Fruit fly (Drosophila melanogaster) whole organism, embryonic: ENCODE measurements around the gene syd.

ENCODE experiments used
- Antp ChIP-seq: fragments of 200-800 bp; sonication (Bioruptor generic); optimal IDR thresholded peaks from 3 replicates; lab custom pipeline; 2016; ENCODE audit warnings: missing biosample characterization, missing genetic modification characterization
- CG12942 ChIP-seq: fragments of 200-800 bp; sonication (Bioruptor generic); optimal IDR thresholded peaks from 3 replicates; lab custom pipeline; 2016; ENCODE audit warnings: missing biosample characterization, missing genetic modification characterization
- CG13624 ChIP-seq: fragments of 200-800 bp; sonication (Bioruptor generic); optimal IDR thresholded peaks from 2 replicates; lab custom pipeline; 2016; ENCODE audit warnings: missing biosample characterization, missing genetic modification characterization
- CG17359 ChIP-seq: fragments of 200-800 bp; sonication (Bioruptor generic); optimal IDR thresholded peaks from 3 replicates; lab custom pipeline; 2018; ENCODE audit warnings: missing biosample characterization, mild to moderate bottlenecking, missing genetic modification characterization, moderate library complexity
- CG17361 ChIP-seq: fragments of 200-800 bp; sonication (Bioruptor generic); IDR thresholded peaks from 3 replicates; pipeline ENCODE4 v1.3.6; 2022; ENCODE audit warnings: missing biosample characterization, missing genetic modification characterization
- CG18599 ChIP-seq: fragments of 200-800 bp; sonication (Bioruptor generic); optimal IDR thresholded peaks from 3 replicates; lab custom pipeline; 2017; ENCODE audit warnings: missing biosample characterization, missing genetic modification characterization, mild to moderate bottlenecking, moderate library complexity, missing genetic modification reagents
- CG2199 ChIP-seq: fragments of 200-800 bp; sonication (Bioruptor generic); IDR thresholded peaks from 3 replicates; pipeline ENCODE4 v1.3.6; 2022; ENCODE audit warnings: missing biosample characterization, missing genetic modification characterization
- CG3163 ChIP-seq: fragments of 200-800 bp; sonication (Bioruptor generic); optimal IDR thresholded peaks from 3 replicates; lab custom pipeline; 2016; ENCODE audit warnings: missing biosample characterization, missing genetic modification characterization
- CG3847 ChIP-seq: fragments of 200-800 bp; sonication (Bioruptor generic); IDR thresholded peaks from 2 replicates; pipeline ENCODE4 v1.3.6; 2022; ENCODE audit warnings: missing biosample characterization, missing genetic modification characterization
- CG7271 ChIP-seq: fragments of 200-800 bp; sonication (Bioruptor generic); optimal IDR thresholded peaks from 2 replicates; lab custom pipeline; 2018; ENCODE audit warnings: missing biosample characterization, mild to moderate bottlenecking, missing genetic modification characterization, moderate library complexity
- CG7357 ChIP-seq: fragments of 200-800 bp; sonication (Bioruptor generic); IDR thresholded peaks from 3 replicates; pipeline ENCODE4 v1.3.6; 2022; ENCODE audit warnings: missing biosample characterization, missing genetic modification characterization
- CG7987 ChIP-seq: fragments of 200-800 bp; sonication (Bioruptor generic); optimal IDR thresholded peaks from 2 replicates; lab custom pipeline; 2018; ENCODE audit warnings: missing biosample characterization, mild to moderate bottlenecking, missing genetic modification characterization, moderate library complexity
- CG8359 ChIP-seq: fragments of 200-800 bp; sonication (Bioruptor generic); optimal IDR thresholded peaks from 2 replicates; lab custom pipeline; 2017; ENCODE audit warnings: missing biosample characterization, mild to moderate bottlenecking, missing genetic modification characterization, borderline replicate concordance
- CG8924 ChIP-seq: fragments of 200-800 bp; optimal IDR thresholded peaks from 3 replicates; lab custom pipeline; 2019; ENCODE audit warnings: missing biosample characterization, mild to moderate bottlenecking, missing genetic modification characterization, moderate library complexity
- Deaf1 ChIP-seq: fragments of 200-800 bp; optimal IDR thresholded peaks from 3 replicates; lab custom pipeline; 2019; ENCODE audit warnings: missing biosample characterization, mild to moderate bottlenecking, missing genetic modification characterization, moderate library complexity
- ERR ChIP-seq: fragments of 200-800 bp; sonication (Bioruptor generic); optimal IDR thresholded peaks from 2 replicates; lab custom pipeline; 2016; ENCODE audit warnings: missing biosample characterization, missing genetic modification characterization
- Gsc ChIP-seq: fragments of 200-800 bp; sonication (Bioruptor generic); IDR thresholded peaks from 2 replicates; pipeline ENCODE4 v1.3.6; 2022; ENCODE audit warnings: missing biosample characterization, missing genetic modification characterization
- H15 ChIP-seq: fragments of 200-800 bp; sonication (Bioruptor generic); IDR thresholded peaks from 3 replicates; pipeline ENCODE4 v1.3.6; 2022; ENCODE audit warnings: missing biosample characterization, missing genetic modification characterization
- Hand ChIP-seq: fragments of 200-800 bp; sonication (Bioruptor generic); optimal IDR thresholded peaks from 2 replicates; lab custom pipeline; 2017; ENCODE audit warnings: mild to moderate bottlenecking, missing biosample characterization, missing genetic modification reagents, missing genetic modification characterization
- Kr ChIP-seq: fragments of 200-800 bp; sonication (Bioruptor generic); optimal IDR thresholded peaks from 2 replicates; lab custom pipeline; 2017; ENCODE audit warnings: missing biosample characterization, mild to moderate bottlenecking, missing genetic modification characterization
- Mad ChIP-seq: fragments of 200-800 bp; sonication (Bioruptor generic); optimal IDR thresholded peaks from 2 replicates; lab custom pipeline; 2016; ENCODE audit warnings: missing biosample characterization, missing genetic modification characterization
- Meics ChIP-seq: fragments of 200-800 bp; sonication (Bioruptor generic); optimal IDR thresholded peaks from 2 replicates; lab custom pipeline; 2017; ENCODE audit warnings: missing biosample characterization, mild to moderate bottlenecking, missing genetic modification characterization
- Neu2 ChIP-seq: fragments of 200-800 bp; sonication (Bioruptor generic); optimal IDR thresholded peaks from 3 replicates; lab custom pipeline; 2016; ENCODE audit warnings: missing biosample characterization, missing genetic modification characterization, borderline replicate concordance
- PHDP ChIP-seq: fragments of 200-800 bp; sonication (Bioruptor generic); optimal IDR thresholded peaks from 3 replicates; lab custom pipeline; 2018; ENCODE audit warnings: missing biosample characterization, mild to moderate bottlenecking, missing genetic modification characterization, moderate library complexity
- Ssrp ChIP-seq: fragments of 200-800 bp; sonication (Bioruptor generic); optimal IDR thresholded peaks from 2 replicates; lab custom pipeline; 2018; ENCODE audit warnings: missing biosample characterization, mild to moderate bottlenecking, missing genetic modification characterization, moderate library complexity
- Taf1 ChIP-seq: fragments of 200-800 bp; sonication (Bioruptor generic); IDR thresholded peaks from 2 replicates; pipeline ENCODE4 v1.3.6; 2022; ENCODE audit warnings: missing biosample characterization, missing genetic modification characterization
- cad ChIP-seq: fragments of >200 bp; optimal IDR thresholded peaks from 2 replicates; lab custom pipeline; 2017; ENCODE audit warnings: missing biosample characterization, missing genetic modification characterization
- cato ChIP-seq: fragments of 200-800 bp; sonication (Bioruptor generic); optimal IDR thresholded peaks from 2 replicates; lab custom pipeline; 2016; ENCODE audit warnings: missing biosample characterization, missing genetic modification characterization, borderline replicate concordance
- ci ChIP-seq: fragments of 200-800 bp; sonication (Bioruptor generic); IDR thresholded peaks from 3 replicates; pipeline ENCODE4 v1.3.6; 2022; ENCODE audit warnings: missing biosample characterization, missing genetic modification characterization
- corto ChIP-seq: fragments of 200-800 bp; sonication (Bioruptor generic); optimal IDR thresholded peaks from 2 replicates; lab custom pipeline; 2016; ENCODE audit warnings: missing biosample characterization, mild to moderate bottlenecking, missing genetic modification characterization, moderate library complexity
- eyg ChIP-seq: fragments of 200-800 bp; sonication (Bioruptor generic); optimal IDR thresholded peaks from 3 replicates; lab custom pipeline; 2016; ENCODE audit warnings: missing biosample characterization, missing genetic modification characterization
- gcm ChIP-seq: fragments of 200-800 bp; sonication (Bioruptor generic); optimal IDR thresholded peaks from 2 replicates; lab custom pipeline; 2019; ENCODE audit warnings: missing biosample characterization, mild to moderate bottlenecking, missing genetic modification characterization, moderate library complexity
- gsb-n ChIP-seq: fragments of 200-800 bp; sonication (Bioruptor generic); optimal IDR thresholded peaks from 3 replicates; lab custom pipeline; 2018; ENCODE audit warnings: missing biosample characterization, mild to moderate bottlenecking, missing genetic modification characterization
- jing ChIP-seq: fragments of 200-800 bp; sonication (Bioruptor generic); optimal IDR thresholded peaks from 2 replicates; lab custom pipeline; 2018; ENCODE audit warnings: missing biosample characterization, mild to moderate bottlenecking, missing genetic modification characterization
- kah ChIP-seq: fragments of 200-800 bp; sonication (Bioruptor generic); optimal IDR thresholded peaks from 2 replicates; lab custom pipeline; 2018; ENCODE audit warnings: missing biosample characterization, mild to moderate bottlenecking, missing genetic modification characterization
- lov ChIP-seq, 2 experiments: fragments of 200-800 bp in 1 of 2; fragments of >200 bp in 1 of 2; sonication (Bioruptor generic) in 1 of 2; IDR thresholded peaks in 1 of 2; optimal IDR thresholded peaks in 1 of 2; 2 replicates in 1 of 2; 3 replicates in 1 of 2; pipeline versions ENCODE4 v1.3.6 to Lab custom; 2017 to 2022; ENCODE audit warnings: missing biosample characterization in 1 of 2, missing genetic modification characterization in 1 of 2
- maf-S ChIP-seq: fragments of 200-800 bp; sonication (Bioruptor generic); optimal IDR thresholded peaks from 2 replicates; lab custom pipeline; 2016; ENCODE audit warnings: missing biosample characterization, missing genetic modification characterization
- mirr ChIP-seq: fragments of 200-800 bp; sonication (Bioruptor generic); optimal IDR thresholded peaks from 3 replicates; lab custom pipeline; 2018; ENCODE audit warnings: missing biosample characterization, mild to moderate bottlenecking, missing genetic modification characterization
- mld ChIP-seq: fragments of 200-800 bp; sonication (Bioruptor generic); IDR thresholded peaks from 3 replicates; pipeline ENCODE4 v1.3.6; 2022; ENCODE audit warnings: missing biosample characterization, missing genetic modification characterization; ENCODE audit not compliant: partially characterized antibody
- nau ChIP-seq: fragments of 200-800 bp; sonication (Bioruptor generic); optimal IDR thresholded peaks from 3 replicates; lab custom pipeline; 2017; ENCODE audit warnings: missing biosample characterization, mild to moderate bottlenecking, missing genetic modification characterization, missing genetic modification reagents
- odd ChIP-seq: fragments of 200-800 bp; sonication (Bioruptor generic); optimal IDR thresholded peaks from 2 replicates; lab custom pipeline; 2017; ENCODE audit warnings: missing biosample characterization, mild to moderate bottlenecking, missing genetic modification characterization
- pros ChIP-seq: fragments of 200-800 bp; sonication (Bioruptor generic); optimal IDR thresholded peaks from 3 replicates; lab custom pipeline; 2019; ENCODE audit warnings: missing biosample characterization, mild to moderate bottlenecking, missing genetic modification characterization, moderate library complexity
- sisA ChIP-seq: fragments of 200-800 bp; sonication (Bioruptor generic); IDR thresholded peaks from 2 replicates; pipeline ENCODE4 v1.3.6; 2022; ENCODE audit warnings: missing biosample characterization, missing genetic modification characterization
- sqz ChIP-seq: fragments of 200-800 bp; sonication (Bioruptor generic); optimal IDR thresholded peaks from 3 replicates; lab custom pipeline; 2018; ENCODE audit warnings: missing biosample characterization, mild to moderate bottlenecking, missing genetic modification characterization
- tll ChIP-seq, 2 experiments: fragments of 200-800 bp in 1 of 2; fragments of >200 bp in 1 of 2; sonication (Bioruptor generic) in 1 of 2; optimal IDR thresholded peaks; 2 replicates each; lab custom pipeline; 2017 to 2019; ENCODE audit warnings: missing biosample characterization in 2 of 2, missing genetic modification characterization in 2 of 2, mild to moderate bottlenecking in 1 of 2, moderate library complexity in 1 of 2
- trem ChIP-seq: fragments of 200-800 bp; optimal IDR thresholded peaks from 3 replicates; lab custom pipeline; 2019; ENCODE audit warnings: missing biosample characterization, mild to moderate bottlenecking, missing genetic modification characterization, moderate library complexity
- wek ChIP-seq: fragments of 200-800 bp; sonication (Bioruptor generic); optimal IDR thresholded peaks from 3 replicates; lab custom pipeline; 2018; ENCODE audit warnings: missing biosample characterization, mild to moderate bottlenecking, missing genetic modification characterization, moderate library complexity
- zen ChIP-seq: fragments of 200-800 bp; sonication (Bioruptor generic); optimal IDR thresholded peaks from 3 replicates; lab custom pipeline; 2018; ENCODE audit warnings: missing biosample characterization, mild to moderate bottlenecking, missing genetic modification characterization, moderate library complexity

syd gene

DNA sequence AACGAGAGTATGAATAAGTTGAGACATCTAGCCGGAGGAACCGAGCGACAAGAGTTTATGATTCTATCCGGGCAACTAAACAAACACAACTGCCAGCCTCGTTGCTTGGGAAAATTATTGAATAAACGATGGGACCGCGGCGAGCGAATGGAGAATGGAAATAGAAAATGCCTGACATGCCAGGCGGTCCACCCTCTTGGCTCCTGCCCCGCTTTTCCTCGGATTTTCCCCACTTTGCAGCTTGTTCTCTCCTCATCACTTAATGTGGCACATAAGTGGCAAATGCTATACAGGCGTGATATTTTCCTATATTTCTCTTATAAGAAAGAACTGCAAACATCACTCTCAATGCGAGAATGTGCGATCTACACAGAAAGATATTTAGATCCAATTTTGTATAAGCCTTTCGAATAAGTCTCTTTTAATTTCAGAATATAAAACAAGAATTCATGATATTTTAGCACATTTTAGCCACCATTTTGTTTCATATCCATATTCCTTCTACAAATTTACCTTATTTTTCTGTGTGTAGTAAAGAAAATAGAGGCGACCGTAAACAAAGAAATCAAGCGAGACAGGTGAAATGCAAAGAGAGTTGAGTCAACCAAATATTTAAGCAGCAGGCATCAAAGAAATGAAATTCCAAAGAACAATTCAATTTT lies 32.3 kb downstream of the syd start (continued):
- TF ChIP-seq H15 (GFP tag; lab: Robert Waterston, UW) (peak; percentile 78), Antp (GFP tag; lab: Kevin White, UChicago) (peak; percentile 70), Gsc (GFP tag; lab: Robert Waterston, UW) (no peak), CG7987 (GFP tag; lab: Kevin White, UChicago) (peak; percentile 50), CG13624 (GFP tag; lab: Kevin White, UChicago) (peak; percentile 86), cad (GFP tag; lab: Kevin White, UChicago) (no peak), ERR (GFP tag; lab: Kevin White, UChicago) (peak; percentile 62), CG17359 (tag; lab: Kevin White, UChicago) (peak; percentile 93), odd (peak; percentile 63), lov (optimal IDR thresholded peaks at IDR 0.05; lab: Kevin White, UChicago) (no peak), lov (GFP tag; IDR thresholded peaks at IDR 0.05; lab: Robert Waterston, UW) (0 out of 3 replicates have a peak, but pooled peaks have one; percentile 71), PHDP (tag; lab: Kevin White, UChicago) (peak; percentile 90), maf-S (GFP tag; lab: Kevin White, UChicago) (peak; percentile 67), jing (GFP tag; lab: Kevin White, UChicago) (peak; percentile 58), CG7271 (tag; lab: Kevin White, UChicago) (peak; percentile 65), CG8359 (GFP tag; lab: Kevin White, UChicago) (peak; percentile 78), CG18599 (peak; percentile 79), CG3163 (GFP tag; lab: Kevin White, UChicago) (peak; percentile 49), gcm (peak; percentile 84), mirr (no peak), eyg (peak; percentile 72), Deaf1 (tag; lab: Kevin White, UChicago) (peak; percentile 61), cato (peak; percentile 74), CG7357 (GFP tag; lab: Robert Waterston, UW) (peak; percentile 72; the same call in 2 of the 3 replicates), ci (peak; percentile 94), Taf1 (GFP tag; lab: Robert Waterston, UW) (no peak), sisA (peak; percentile 83), CG3847 (peak; percentile 65; the same call in 1 of the 2 replicates), kah (GFP tag; lab: Kevin White, UChicago) (peak; percentile 75), Ssrp (peak; percentile 88), pros (GFP tag; lab: Kevin White, UChicago) (peak; percentile 7), Neu2 (GFP tag; lab: Kevin White, UChicago) (no peak), zen (tag; lab: Kevin White, UChicago) (peak; percentile 67), CG12942 (GFP tag; lab: Kevin White, UChicago) (peak; percentile 63), Hand (GFP tag; lab: Kevin White, UChicago) (peak; percentile 41), wek (peak; percentile 20), trem (tag; lab: Kevin White, UChicago) (peak; percentile 87), CG8924 (tag; lab: Kevin White, UChicago) (peak; percentile 91), nau (peak; percentile 82), tll (GFP tag; optimal IDR thresholded peaks at IDR 0.05; lab: Kevin White, UChicago) (no peak), corto (GFP tag; lab: Kevin White, UChicago) (no peak), Mad (GFP tag; lab: Kevin White, UChicago) (peak; percentile 2), mld (GFP tag; lab: Robert Waterston, UW) (no peak), Kr (GFP tag; lab: Kevin White, UChicago) (peak; percentile 64), gsb-n (peak; percentile 90), Meics (peak; percentile 73), CG2199 (no peak), CG17361 (GFP tag; lab: Robert Waterston, UW) (peak; percentile 92), sqz (GFP tag; lab: Kevin White, UChicago) (peak; percentile 77)
